Worm (Caenorhabditis elegans) whole organism, midembryonic: Measurements from ENCODE around the gene F10C2.3.

ENCODE experiments used
- T22C8.4 ChIP-seq: fragments of 200-800 bp; sonication (Bioruptor generic); IDR thresholded peaks from 2 replicates; pipeline ENCODE4 v1.3.6; 2022; ENCODE audit warnings: missing genetic modification characterization, missing compliant biosample characterization
- cog-1 ChIP-seq: sonication (generic microtip); optimal IDR thresholded peaks from 2 replicates; lab custom pipeline; 2016; ENCODE audit warnings: missing genetic modification characterization, missing compliant biosample characterization
- flt-1 ChIP-seq: fragments of 200-800 bp; sonication (Bioruptor generic); IDR thresholded peaks from 2 replicates; pipeline ENCODE4 v1.3.6; 2022; ENCODE audit warnings: missing genetic modification characterization, missing compliant biosample characterization
- klf-2 ChIP-seq: fragments of 200-800 bp; sonication (Bioruptor generic); conservative IDR thresholded peaks from 2 replicates; pipeline ENCODE4 v1.3.6; 2022; ENCODE audit warnings: missing genetic modification reagents, missing genetic modification characterization, missing compliant biosample characterization
- ref-1 ChIP-seq: fragments of 200-800 bp; sonication (Bioruptor generic); conservative IDR thresholded peaks from 2 replicates; pipeline ENCODE4 v1.3.6; 2022; ENCODE audit warnings: missing genetic modification reagents, missing genetic modification characterization, missing compliant biosample characterization
- tab-1 ChIP-seq: fragments of 200-800 bp; sonication (Bioruptor generic); IDR thresholded peaks from 2 replicates; pipeline ENCODE4 v1.3.6; 2022; ENCODE audit warnings: missing genetic modification characterization, missing compliant biosample characterization

ce11 chrV:12059719-12060118, 39.6 kb downstream of the F10C2.3 start, which contains the start of gene R07B7.2:
- TF ChIP-seq ref-1 (GFP tag; lab: Robert Waterston, UW) (no peak), tab-1 (GFP tag; lab: Robert Waterston, UW) (no peak), cog-1 (tag; lab: Kevin White, UChicago) (no peak), klf-2 (GFP tag; lab: Robert Waterston, UW) (no peak), T22C8.4 (GFP tag; lab: Robert Waterston, UW) (no peak), flt-1 (GFP tag; lab: Robert Waterston, UW) (no peak)
